Fruit fly (Drosophila melanogaster): ENCODE results near the gene CG10096.
A peak's percentile ranks its signal among the peaks of the same experiment; 100 is the strongest.

CG10096 gene

DNA sequence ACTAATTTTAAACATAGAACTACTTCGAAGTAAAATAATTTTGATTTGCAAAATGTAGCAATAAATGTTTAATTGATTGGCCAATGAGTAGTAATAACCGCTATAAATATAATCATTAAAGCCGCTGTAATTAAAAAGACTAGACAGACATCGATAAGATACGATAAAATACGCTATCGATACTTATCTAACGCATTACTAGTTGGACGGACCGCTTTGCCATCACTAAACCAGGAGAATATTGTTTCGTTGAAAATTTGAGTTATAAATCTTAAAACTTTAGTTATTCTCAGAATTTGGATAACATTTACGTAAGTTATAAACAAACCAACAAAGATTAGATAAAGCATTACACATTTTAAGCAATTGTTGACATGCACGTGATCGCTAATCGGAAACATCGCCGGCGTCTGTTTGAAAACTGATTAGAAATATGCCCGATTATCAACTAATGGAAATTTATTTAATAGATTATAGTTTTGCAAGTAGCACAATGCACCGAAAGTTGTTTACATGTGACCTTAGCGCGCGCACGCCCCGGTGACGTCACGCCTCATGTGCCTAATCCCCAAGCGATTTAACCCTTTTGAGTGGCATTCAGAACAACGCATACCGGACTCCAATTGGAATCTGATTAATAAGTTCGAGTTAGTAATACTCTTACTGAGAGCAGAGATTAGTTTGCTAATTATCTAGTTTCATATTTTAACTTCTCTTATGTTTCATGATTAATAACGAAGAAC, 43.8 kb upstream of the CG10096 start, which contains the start of gene Desat1 (continued):
- TF ChIP-seq chinmo (GFP tag; IDR thresholded peaks at IDR 0.05; ENCODE audit: partially characterized antibody) (peak; percentile 89; the same call in 3 of the 4 replicates), Ada2b (GFP tag; IDR thresholded peaks at IDR 0.05) (no peak), CG6813 (GFP tag; optimal IDR thresholded peaks at IDR 0.05) (no peak), onecut (GFP tag; IDR thresholded peaks at IDR 0.05) (no peak), CG3995 (GFP tag; optimal IDR thresholded peaks at IDR 0.05) (peak; percentile 19), CG4404 (GFP tag; IDR thresholded peaks at IDR 0.05) (no peak), CG11560 (tag; IDR thresholded peaks at IDR 0.05) (no peak), grau (tag; optimal IDR thresholded peaks at IDR 0.05) (peak; percentile 16), CG11398 (GFP tag; optimal IDR thresholded peaks at IDR 0.05) (no peak), HLH54F (GFP tag; optimal IDR thresholded peaks at IDR 0.05) (no peak), tx (GFP tag; optimal IDR thresholded peaks at IDR 0.05) (no peak), CG12236 (GFP tag; optimal IDR thresholded peaks at IDR 0.05) (no peak), Antp (GFP tag; optimal IDR thresholded peaks at IDR 0.05) (no peak), bab2 (GFP tag; optimal IDR thresholded peaks at IDR 0.05) (no peak), Usf (GFP tag; optimal IDR thresholded peaks at IDR 0.05) (no peak), CG7928 (GFP tag; optimal IDR thresholded peaks at IDR 0.05) (no peak), fd102C (GFP tag; optimal IDR thresholded peaks at IDR 0.05) (no peak), ERR (GFP tag; optimal IDR thresholded peaks at IDR 0.05) (no peak), MESR4 (GFP tag; optimal IDR thresholded peaks at IDR 0.05) (peak; percentile 40), CG9609 (GFP tag; optimal IDR thresholded peaks at IDR 0.05) (no peak), B-H2 (GFP tag; optimal IDR thresholded peaks at IDR 0.05) (no peak), sd (tag; optimal IDR thresholded peaks at IDR 0.05) (peak; percentile 29), CG4854 (GFP tag; optimal IDR thresholded peaks at IDR 0.05) (no peak), wek (GFP tag; optimal IDR thresholded peaks at IDR 0.05) (no peak), fru (optimal IDR thresholded peaks at IDR 0.05) (no peak), Mad (GFP tag; optimal IDR thresholded peaks at IDR 0.05) (no peak), Jarid2 (GFP tag; optimal IDR thresholded peaks at IDR 0.05) (no peak), trem (tag; optimal IDR thresholded peaks at IDR 0.05) (peak; percentile 79), bigmax (GFP tag; optimal IDR thresholded peaks at IDR 0.05) (no peak), jing (GFP tag; optimal IDR thresholded peaks at IDR 0.05) (no peak), CG14965 (GFP tag; optimal IDR thresholded peaks at IDR 0.05; ENCODE audit: borderline replicate concordance) (no peak), CG8388 (GFP tag; optimal IDR thresholded peaks at IDR 0.05) (no peak), H2.0 (GFP tag; IDR thresholded peaks at IDR 0.05) (no peak), Bgb (GFP tag; IDR thresholded peaks at IDR 0.05; ENCODE audit: partially characterized antibody) (peak; percentile 90), da (GFP tag; optimal IDR thresholded peaks at IDR 0.05) (no peak), Hr3 (GFP tag; optimal IDR thresholded peaks at IDR 0.05) (no peak), CG32772 (GFP tag; IDR thresholded peaks at IDR 0.05) (no peak), BEAF-32 (GFP tag; optimal IDR thresholded peaks at IDR 0.05) (peak; percentile 88), insv (GFP tag; optimal IDR thresholded peaks at IDR 0.05) (peak; percentile 86 to 97), CG6765 (GFP tag; optimal IDR thresholded peaks at IDR 0.05) (peak; percentile 14), CG15011 (GFP tag; optimal IDR thresholded peaks at IDR 0.05) (no peak), D19B (GFP tag; optimal IDR thresholded peaks at IDR 0.05) (no peak), H15 (GFP tag; IDR thresholded peaks at IDR 0.05) (no peak), Elba2 (GFP tag; optimal IDR thresholded peaks at IDR 0.05) (no peak), Sry-β (GFP tag; optimal IDR thresholded peaks at IDR 0.05) (peak; percentile 55), tap (tag; optimal IDR thresholded peaks at IDR 0.05) (no peak), Hr51 (GFP tag; optimal IDR thresholded peaks at IDR 0.05) (no peak), CG6254 (GFP tag; optimal IDR thresholded peaks at IDR 0.05) (no peak), nerfin-1 (tag; optimal IDR thresholded peaks at IDR 0.05) (peak; percentile 19), CG7839 (tag; optimal IDR thresholded peaks at IDR 0.05) (no peak)
